Fruit fly (Drosophila melanogaster) whole organism, prepupa: ENCODE measurements around the gene inaF-B.

Experiments used
- Blimp-1 ChIP-seq: fragments of 200-800 bp; sonication (Bioruptor generic); optimal IDR thresholded peaks from 3 replicates; lab custom pipeline; 2017; ENCODE audit warnings: missing biosample characterization, missing genetic modification characterization, mild to moderate bottlenecking, moderate library complexity, missing genetic modification reagents
- CG11294 ChIP-seq: fragments of 200-800 bp; sonication (Bioruptor generic); IDR thresholded peaks from 2 replicates; pipeline ENCODE4 v1.3.6; 2022; ENCODE audit warnings: missing biosample characterization, missing genetic modification characterization
- CG11762 ChIP-seq: fragments of 200-800 bp; sonication (Bioruptor generic); optimal IDR thresholded peaks from 3 replicates; lab custom pipeline; 2016; ENCODE audit warnings: missing biosample characterization, missing genetic modification characterization; ENCODE audit not compliant: insufficient read depth
- CG11902 ChIP-seq: fragments of 200-800 bp; sonication (Bioruptor generic); optimal IDR thresholded peaks from 3 replicates; lab custom pipeline; 2016; ENCODE audit warnings: missing biosample characterization, missing genetic modification characterization
- CG15336 ChIP-seq: fragments of 200-800 bp; sonication (Bioruptor generic); IDR thresholded peaks from 2 replicates; pipeline ENCODE4 v1.3.6; 2022; ENCODE audit warnings: missing biosample characterization, missing genetic modification characterization
- CG1621 ChIP-seq: fragments of 200-800 bp; sonication (Bioruptor generic); optimal IDR thresholded peaks from 3 replicates; lab custom pipeline; 2018; ENCODE audit warnings: missing biosample characterization, mild to moderate bottlenecking, missing genetic modification characterization
- CG16779 ChIP-seq: fragments of 200-800 bp; sonication (Bioruptor generic); optimal IDR thresholded peaks from 3 replicates; lab custom pipeline; 2017; ENCODE audit warnings: missing biosample characterization, mild to moderate bottlenecking, missing genetic modification characterization
- CG3032 ChIP-seq: fragments of 200-800 bp; optimal IDR thresholded peaks from 2 replicates; lab custom pipeline; 2019; ENCODE audit warnings: missing biosample characterization, mild to moderate bottlenecking, missing genetic modification characterization, moderate library complexity
- CG31627 ChIP-seq: fragments of 200-800 bp; sonication (Bioruptor generic); optimal IDR thresholded peaks from 3 replicates; lab custom pipeline; 2016; ENCODE audit warnings: missing biosample characterization, missing genetic modification characterization
- CG32006 ChIP-seq: fragments of 200-800 bp; sonication (Bioruptor generic); optimal IDR thresholded peaks from 3 replicates; lab custom pipeline; 2017; ENCODE audit warnings: missing biosample characterization, mild to moderate bottlenecking, missing genetic modification characterization
- CG34406 ChIP-seq: fragments of 200-800 bp; sonication (Bioruptor generic); optimal IDR thresholded peaks from 3 replicates; lab custom pipeline; 2016; ENCODE audit warnings: missing biosample characterization, missing genetic modification characterization
- CG3919 ChIP-seq: fragments of 200-800 bp; sonication (Bioruptor generic); optimal IDR thresholded peaks from 3 replicates; lab custom pipeline; 2016; ENCODE audit warnings: missing biosample characterization, missing genetic modification characterization
- CG4318 ChIP-seq: fragments of 200-800 bp; sonication (Bioruptor generic); optimal IDR thresholded peaks from 3 replicates; lab custom pipeline; 2017; ENCODE audit warnings: missing biosample characterization, mild to moderate bottlenecking, missing genetic modification characterization
- CG6163 ChIP-seq: fragments of 200-800 bp; sonication (Bioruptor generic); IDR thresholded peaks from 3 replicates; pipeline ENCODE4 v1.3.6; 2022; ENCODE audit warnings: missing biosample characterization, missing genetic modification characterization
- CG6276 ChIP-seq: fragments of 200-800 bp; sonication (Bioruptor generic); optimal IDR thresholded peaks from 2 replicates; lab custom pipeline; 2017; ENCODE audit warnings: missing biosample characterization, mild to moderate bottlenecking, missing genetic modification characterization
- CG6808 ChIP-seq: fragments of 200-800 bp; sonication (Bioruptor generic); optimal IDR thresholded peaks from 3 replicates; lab custom pipeline; 2017; ENCODE audit warnings: missing biosample characterization, missing genetic modification characterization, mild to moderate bottlenecking, moderate library complexity, missing genetic modification reagents
- CG6854 ChIP-seq: fragments of 200-800 bp; sonication (Bioruptor generic); optimal IDR thresholded peaks from 2 replicates; lab custom pipeline; 2017; ENCODE audit warnings: missing biosample characterization, mild to moderate bottlenecking, missing genetic modification characterization
- CG7368 ChIP-seq: fragments of 200-800 bp; sonication (Bioruptor generic); optimal IDR thresholded peaks from 3 replicates; lab custom pipeline; 2016; ENCODE audit warnings: missing biosample characterization, missing genetic modification characterization
- CG8119 ChIP-seq: fragments of 200-800 bp; sonication (Bioruptor generic); IDR thresholded peaks from 3 replicates; pipeline ENCODE4 v1.3.6; 2022; ENCODE audit warnings: missing biosample characterization, missing genetic modification characterization
- CG8319 ChIP-seq: fragments of 200-800 bp; sonication (Bioruptor generic); optimal IDR thresholded peaks from 3 replicates; lab custom pipeline; 2016; ENCODE audit warnings: missing biosample characterization, missing genetic modification characterization
- CG8632 ChIP-seq: fragments of 200-800 bp; sonication (Bioruptor generic); optimal IDR thresholded peaks from 3 replicates; lab custom pipeline; 2016; ENCODE audit warnings: missing biosample characterization, missing genetic modification characterization
- Eip75B ChIP-seq: fragments of 200-800 bp; sonication (Bioruptor generic); optimal IDR thresholded peaks from 3 replicates; lab custom pipeline; 2016; ENCODE audit warnings: missing biosample characterization, missing genetic modification characterization
- Eip78C ChIP-seq: fragments of 200-800 bp; sonication (Bioruptor generic); peaks from one replicate; lab custom pipeline; 2016; ENCODE audit warnings: missing biosample characterization, missing genetic modification characterization
- Eip93F ChIP-seq: fragments of 200-800 bp; sonication (Bioruptor generic); optimal IDR thresholded peaks from 2 replicates; lab custom pipeline; 2016; ENCODE audit warnings: missing biosample characterization, mild to moderate bottlenecking, missing genetic modification characterization
- Ets96B ChIP-seq: fragments of 200-800 bp; optimal IDR thresholded peaks from 2 replicates; lab custom pipeline; 2019; ENCODE audit warnings: missing biosample characterization, mild to moderate bottlenecking, missing genetic modification characterization, moderate library complexity
- Gug ChIP-seq: fragments of 200-800 bp; sonication (Bioruptor generic); IDR thresholded peaks from 2 replicates; pipeline ENCODE4 v1.3.6; 2022; ENCODE audit warnings: missing biosample characterization, missing genetic modification characterization
- Hr39 ChIP-seq: fragments of 200-800 bp; sonication (Bioruptor generic); optimal IDR thresholded peaks from 2 replicates; lab custom pipeline; 2016; ENCODE audit warnings: missing biosample characterization, missing genetic modification characterization
- Hr4 ChIP-seq: fragments of 200-800 bp; sonication (Bioruptor generic); optimal IDR thresholded peaks from 3 replicates; lab custom pipeline; 2016; ENCODE audit warnings: missing biosample characterization, missing genetic modification characterization
- Lpt ChIP-seq: fragments of 200-800 bp; sonication (Bioruptor generic); optimal IDR thresholded peaks from 3 replicates; lab custom pipeline; 2016; ENCODE audit warnings: missing biosample characterization, missing genetic modification characterization
- Met ChIP-seq: fragments of 200-800 bp; sonication (Bioruptor generic); optimal IDR thresholded peaks from 3 replicates; lab custom pipeline; 2016; ENCODE audit warnings: missing biosample characterization, missing genetic modification characterization
- OdsH ChIP-seq: fragments of 200-800 bp; sonication (Bioruptor generic); optimal IDR thresholded peaks from 3 replicates; lab custom pipeline; 2016; ENCODE audit warnings: missing biosample characterization, missing genetic modification characterization
- Sox102F ChIP-seq: fragments of 200-800 bp; sonication (Bioruptor generic); optimal IDR thresholded peaks from 2 replicates; lab custom pipeline; 2016; ENCODE audit warnings: missing biosample characterization, mild to moderate bottlenecking, missing genetic modification characterization
- Sox15 ChIP-seq: fragments of 200-800 bp; sonication (Bioruptor generic); optimal IDR thresholded peaks from 3 replicates; lab custom pipeline; 2016; ENCODE audit warnings: missing biosample characterization, missing genetic modification characterization
- acj6 ChIP-seq: fragments of 200-800 bp; sonication (Bioruptor generic); optimal IDR thresholded peaks from 3 replicates; lab custom pipeline; 2016; ENCODE audit warnings: missing biosample characterization, missing genetic modification characterization
- cyc ChIP-seq: fragments of 200-800 bp; sonication (Bioruptor generic); optimal IDR thresholded peaks from 3 replicates; lab custom pipeline; 2016; ENCODE audit warnings: missing biosample characterization, missing genetic modification characterization
- dac ChIP-seq: fragments of 200-800 bp; sonication (Bioruptor generic); optimal IDR thresholded peaks from 2 replicates; lab custom pipeline; 2017; ENCODE audit warnings: missing biosample characterization, mild to moderate bottlenecking, missing genetic modification characterization
- dsx ChIP-seq: fragments of 200-800 bp; optimal IDR thresholded peaks from 3 replicates; lab custom pipeline; 2019; ENCODE audit warnings: missing biosample characterization, mild to moderate bottlenecking, missing genetic modification characterization, moderate library complexity; ENCODE audit not compliant: poor library complexity, severe bottlenecking
- eg ChIP-seq: fragments of 200-800 bp; sonication (Bioruptor generic); IDR thresholded peaks from 3 replicates; pipeline ENCODE4 v1.3.6; 2022; ENCODE audit warnings: missing biosample characterization, missing genetic modification characterization
- fkh ChIP-seq: fragments of 200-800 bp; sonication (Bioruptor generic); optimal IDR thresholded peaks from 3 replicates; lab custom pipeline; 2017; ENCODE audit warnings: missing biosample characterization, mild to moderate bottlenecking, missing genetic modification characterization, moderate library complexity
- lz ChIP-seq: fragments of 200-800 bp; sonication (Bioruptor generic); optimal IDR thresholded peaks from 3 replicates; lab custom pipeline; 2016; ENCODE audit warnings: missing biosample characterization, missing genetic modification characterization
- net ChIP-seq: fragments of 200-800 bp; sonication (Bioruptor generic); optimal IDR thresholded peaks from 3 replicates; lab custom pipeline; 2016; ENCODE audit warnings: missing biosample characterization, missing genetic modification characterization
- pdm3 ChIP-seq: fragments of 200-800 bp; sonication (Bioruptor generic); optimal IDR thresholded peaks from 3 replicates; lab custom pipeline; 2016; ENCODE audit warnings: missing biosample characterization, missing genetic modification characterization
- salr ChIP-seq, 2 experiments: fragments of 200-800 bp; sonication (Bioruptor generic); optimal IDR thresholded peaks; 3 replicates each; lab custom pipeline; 2016 to 2018; ENCODE audit warnings: missing biosample characterization in 2 of 2, missing genetic modification characterization in 2 of 2, mild to moderate bottlenecking in 1 of 2
- spab ChIP-seq: fragments of 200-800 bp; sonication (Bioruptor generic); optimal IDR thresholded peaks from 2 replicates; lab custom pipeline; 2017; ENCODE audit warnings: missing biosample characterization, mild to moderate bottlenecking, missing genetic modification characterization, missing genetic modification reagents
- svp ChIP-seq: fragments of 200-800 bp; sonication (Bioruptor generic); peaks from one replicate; lab custom pipeline; 2016; ENCODE audit warnings: missing biosample characterization, missing genetic modification characterization
- topi ChIP-seq: fragments of 200-800 bp; sonication (Bioruptor generic); optimal IDR thresholded peaks from 3 replicates; lab custom pipeline; 2016; ENCODE audit warnings: missing biosample characterization, missing genetic modification characterization
- vri ChIP-seq: fragments of 200-800 bp; sonication (Bioruptor generic); optimal IDR thresholded peaks from 3 replicates; lab custom pipeline; 2016; ENCODE audit warnings: missing biosample characterization, mild to moderate bottlenecking, missing genetic modification characterization

inaF-B gene

dm6 chrX:11715937-11716730 is 16.4 kb downstream of the inaF-B start (continued):
- TF ChIP-seq eg (GFP tag; lab: Robert Waterston, UW) (peak; percentile 77), CG11902 (GFP tag; lab: Kevin White, UChicago) (peak; percentile 85), CG16779 (tag; lab: Kevin White, UChicago) (peak; percentile 81), CG6163 (peak; percentile 93), Eip75B (GFP tag; lab: Kevin White, UChicago) (peak; percentile 89), CG6854 (GFP tag; lab: Kevin White, UChicago) (peak; percentile 75), CG8632 (GFP tag; lab: Kevin White, UChicago) (peak; percentile 91), OdsH (GFP tag; lab: Kevin White, UChicago) (peak; percentile 92), CG7368 (GFP tag; lab: Kevin White, UChicago) (peak; percentile 73), Gug (GFP tag; lab: Robert Waterston, UW) (peak; percentile 81)

- TF ChIP-seq acj6 (peak; percentile 57), salr (GFP tag; optimal IDR thresholded peaks at IDR 0.05; lab: Kevin White, UChicago) (peak in 1 of 2 experiments; percentile 63), Hr4 (GFP tag; lab: Kevin White, UChicago) (peak; percentile 5), CG8119 (GFP tag; lab: Robert Waterston, UW) (0 out of 3 replicates have a peak, but pooled peaks have one; percentile 20), CG32006 (GFP tag; lab: Kevin White, UChicago) (peak; percentile 64), CG6854 (GFP tag; lab: Kevin White, UChicago) (no peak), Blimp-1 (GFP tag; lab: Kevin White, UChicago) (no peak), svp (peak; percentile 41), dac (no peak), CG3919 (GFP tag; lab: Kevin White, UChicago) (peak; percentile 26), vri (GFP tag; lab: Kevin White, UChicago) (peak; percentile 41), lz (peak; percentile 48), dsx (GFP tag; lab: Kevin White, UChicago) (peak; percentile 38), CG31627 (peak; percentile 62), CG4318 (GFP tag; lab: Kevin White, UChicago) (peak; percentile 16), CG6276 (GFP tag; lab: Kevin White, UChicago) (peak; percentile 33), CG6163 (no peak; the same call in none of the 3 replicates), Hr39 (GFP tag; lab: Kevin White, UChicago) (peak; percentile 63), CG11294 (no peak; the same call in 1 of the 2 replicates), Sox102F (GFP tag; lab: Kevin White, UChicago) (no peak), CG6808 (GFP tag; lab: Kevin White, UChicago) (peak; percentile 36), spab (GFP tag; lab: Kevin White, UChicago) (peak; percentile 6), net (GFP tag; lab: Kevin White, UChicago) (peak; percentile 44), CG11762 (no peak), Met (peak; percentile 40), Eip78C (peak; percentile 59), Lpt (GFP tag; lab: Kevin White, UChicago) (no peak), Eip93F (no peak), cyc (GFP tag; lab: Kevin White, UChicago) (peak; percentile 25), fkh (GFP tag; lab: Kevin White, UChicago) (peak; percentile 62), CG7368 (GFP tag; lab: Kevin White, UChicago) (peak; percentile 50), CG8632 (GFP tag; lab: Kevin White, UChicago) (no peak), CG34406 (GFP tag; lab: Kevin White, UChicago) (no peak), CG3032 (tag; lab: Kevin White, UChicago) (peak; percentile 42), CG8319 (GFP tag; lab: Kevin White, UChicago) (no peak), topi (GFP tag; lab: Kevin White, UChicago) (peak; percentile 39), CG15336 (GFP tag; lab: Robert Waterston, UW) (peak; percentile 18; the same call in 1 of the 2 replicates), pdm3 (peak; percentile 52), OdsH (GFP tag; lab: Kevin White, UChicago) (peak; percentile 53), CG1621 (tag; lab: Kevin White, UChicago) (no peak), Ets96B (tag; lab: Kevin White, UChicago) (no peak), CG11902 (GFP tag; lab: Kevin White, UChicago) (peak; percentile 7), Sox15 (no peak)
Measured at dm6 chrX:11715263-11715659, 17.3 kb downstream of the inaF-B start, which contains the start of gene Amun. Gene Amun, minus strand, starts transcription at chrX:11715565.
